Fruit fly (Drosophila melanogaster): ENCODE results near the gene Sgs3.
A peak's percentile ranks its signal among the peaks of the same experiment; 100 is the strongest.

Gene Sgs3

DNA sequence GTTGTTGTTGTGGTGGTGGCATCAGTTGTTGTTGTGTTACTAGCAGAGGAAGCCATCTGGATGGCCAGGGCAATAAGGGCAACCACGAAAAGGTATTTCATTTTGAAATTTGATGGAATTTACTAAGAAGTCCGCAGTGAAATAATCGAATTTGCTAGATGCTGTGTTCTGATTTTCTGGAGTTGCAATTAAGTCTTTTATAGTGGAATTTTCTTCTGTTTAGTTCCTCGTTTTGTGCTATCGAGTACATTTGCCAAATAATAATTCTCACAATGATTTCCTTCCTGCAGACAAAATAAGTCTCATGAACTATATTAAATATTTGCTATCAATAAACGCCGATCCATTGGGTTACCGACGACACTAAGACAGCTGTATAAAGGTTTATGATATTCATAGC, 1.5 kb upstream of the Sgs3 start, which contains the start of gene CG33272:
CG33272 (minus strand) TSS at position 101 of the 400 bp plus-strand sequence.
- TF ChIP-seq dan (GFP tag; IDR thresholded peaks at IDR 0.05) (no peak), HLH3B (GFP tag; IDR thresholded peaks at IDR 0.05) (no peak), CG2678 (tag; optimal IDR thresholded peaks at IDR 0.05) (no peak), CG14441 (GFP tag; IDR thresholded peaks at IDR 0.05) (no peak), Hr3 (GFP tag; optimal IDR thresholded peaks at IDR 0.05) (no peak), CG12071 (GFP tag; optimal IDR thresholded peaks at IDR 0.05) (no peak), CG16815 (GFP tag; optimal IDR thresholded peaks at IDR 0.05) (no peak), CG31441 (GFP tag; IDR thresholded peaks at IDR 0.05) (no peak), HmgZ (tag; optimal IDR thresholded peaks at IDR 0.05) (no peak), eve (GFP tag; optimal IDR thresholded peaks at IDR 0.05) (no peak), CG10431 (GFP tag; optimal IDR thresholded peaks at IDR 0.05) (no peak), luna (GFP tag; optimal IDR thresholded peaks at IDR 0.05) (no peak), stwl (tag; optimal IDR thresholded peaks at IDR 0.05) (no peak), CG9876 (GFP tag; optimal IDR thresholded peaks at IDR 0.05) (no peak), CG18599 (GFP tag; optimal IDR thresholded peaks at IDR 0.05) (no peak), ab (GFP tag; optimal IDR thresholded peaks at IDR 0.05) (no peak), CG11560 (tag; IDR thresholded peaks at IDR 0.05) (no peak), inv (GFP tag; IDR thresholded peaks at IDR 0.05; ENCODE audit: partially characterized antibody) (no peak), CG10267 (tag; optimal IDR thresholded peaks at IDR 0.05) (no peak), CTCF (GFP tag; optimal IDR thresholded peaks at IDR 0.05) (no peak), tup (GFP tag; optimal IDR thresholded peaks at IDR 0.05) (no peak), Nf-YC (tag; optimal IDR thresholded peaks at IDR 0.05) (no peak), sens (GFP tag) (no peak), CG17568 (GFP tag; optimal IDR thresholded peaks at IDR 0.05) (peak; percentile 29), mirr (GFP tag; optimal IDR thresholded peaks at IDR 0.05) (peak; percentile 20), fd3F (GFP tag; optimal IDR thresholded peaks at IDR 0.05) (peak; percentile 51), nom (GFP tag; optimal IDR thresholded peaks at IDR 0.05) (no peak), ro (GFP tag; IDR thresholded peaks at IDR 0.05) (no peak), CG10959 (GFP tag; IDR thresholded peaks at IDR 0.05) (no peak), da (GFP tag; optimal IDR thresholded peaks at IDR 0.05) (no peak), Fer2 (tag; optimal IDR thresholded peaks at IDR 0.05) (no peak), CG9817 (tag; optimal IDR thresholded peaks at IDR 0.05) (no peak), BtbVII (GFP tag; optimal IDR thresholded peaks at IDR 0.05) (peak; percentile 10), NFAT (GFP tag; IDR thresholded peaks at IDR 0.05) (no peak), CG13296 (GFP tag; optimal IDR thresholded peaks at IDR 0.05) (peak; percentile 47), CG12744 (GFP tag; optimal IDR thresholded peaks at IDR 0.05) (no peak), CG7786 (GFP tag; optimal IDR thresholded peaks at IDR 0.05) (no peak), prd (optimal IDR thresholded peaks at IDR 0.05) (no peak), prd (GFP tag; IDR thresholded peaks at IDR 0.05) (no peak), CG15269 (tag; optimal IDR thresholded peaks at IDR 0.05) (peak; percentile 22), Med (GFP tag) (peak; percentile 19), Chrac-16 (GFP tag; optimal IDR thresholded peaks at IDR 0.05) (no peak), jing (GFP tag; optimal IDR thresholded peaks at IDR 0.05) (no peak), sisA (GFP tag; IDR thresholded peaks at IDR 0.05) (no peak), CG13424 (tag; optimal IDR thresholded peaks at IDR 0.05) (no peak), usp (GFP tag; optimal IDR thresholded peaks at IDR 0.05) (no peak), CG30020 (tag; optimal IDR thresholded peaks at IDR 0.05) (no peak), CG3163 (GFP tag; optimal IDR thresholded peaks at IDR 0.05) (no peak), ara (GFP tag; IDR thresholded peaks at IDR 0.05) (no peak), dati (GFP tag; IDR thresholded peaks at IDR 0.05) (no peak), CG32532 (GFP tag; IDR thresholded peaks at IDR 0.05) (no peak), Side (GFP tag; optimal IDR thresholded peaks at IDR 0.05) (no peak), B-H1 (GFP tag; IDR thresholded peaks at IDR 0.05) (no peak), CG9437 (GFP tag; optimal IDR thresholded peaks at IDR 0.05) (no peak)

Measured in whole organism, embryonic.